Worm (Caenorhabditis elegans): ENCODE results near the gene hxk-3.

hxk-3 gene

ce11 chrIV:1460686-1461085, 36.7 kb upstream of the hxk-3 start, which contains the start of gene col-106:
Gene col-106, minus strand, starts transcription at chrIV:1460786.
- TF ChIP-seq madf-8 (GFP tag; conservative IDR thresholded peaks at IDR 0.05) (no peak), F49E8.2 (tag; optimal IDR thresholded peaks at IDR 0.05; ENCODE audit: insufficient read depth) (no peak), lin-54 (GFP tag; optimal IDR thresholded peaks at IDR 0.05) (no peak), Y53G8AR.9 (GFP tag; conservative IDR thresholded peaks at IDR 0.05) (no peak), ccch-3 (GFP tag; optimal IDR thresholded peaks at IDR 0.05) (no peak), ceh-100 (GFP tag; IDR thresholded peaks at IDR 0.05) (no peak)

ce11 chrIV:1461463-1461862, 36.0 kb upstream of the hxk-3 start:
- no peak for TF ChIP-seq snpc-4 (GFP tag; optimal IDR thresholded peaks at IDR 0.05)
- TF ChIP-seq snpc-4 (tag; optimal IDR thresholded peaks at IDR 0.05): peak in 1 of 4 experiments; percentile 24
- no peak for TF ChIP-seq attf-6 (GFP tag; IDR thresholded peaks at IDR 0.05)

- TF ChIP-seq B0261.1 (tag; optimal IDR thresholded peaks at IDR 0.05): peak; percentile 44
- no peak for TF ChIP-seq ceh-91 (GFP tag; IDR thresholded peaks at IDR 0.05)
- peak; percentile 47 for TF ChIP-seq rpc-1 (optimal IDR thresholded peaks at IDR 0.05)
- peak; percentile 71 for TF ChIP-seq rpc-1 (tag; optimal IDR thresholded peaks at IDR 0.05)
- no peak for TF ChIP-seq Y67H2A.10 (GFP tag; conservative IDR thresholded peaks at IDR 0.05)
- TF ChIP-seq tbp1 (GFP tag; optimal IDR thresholded peaks at IDR 0.05): peak; percentile 77
These were observed 32.0 kb upstream of the hxk-3 start for ce11 chrIV:1465462-1465861.

- peak; percentile 35; the same call in 1 of the 2 replicates for TF ChIP-seq egrh-3 (GFP tag; IDR thresholded peaks at IDR 0.05)
- no peak for TF ChIP-seq snpc-3.4 (tag; optimal IDR thresholded peaks at IDR 0.05)
- peak; percentile 85 for TF ChIP-seq hmg-1.2 (GFP tag; IDR thresholded peaks at IDR 0.05)
These were observed 28.3 kb upstream of the hxk-3 start for ce11 chrIV:1469093-1469492.

ce11 chrIV:1470364-1470763, 27.1 kb upstream of the hxk-3 start:
- TF ChIP-seq egrh-3 (GFP tag; IDR thresholded peaks at IDR 0.05): no peak
- no peak for TF ChIP-seq mel-28 (tag; optimal IDR thresholded peaks at IDR 0.05; ENCODE audit: borderline replicate concordance)
- no peak for TF ChIP-seq rec-8 (tag; optimal IDR thresholded peaks at IDR 0.05)
- TF ChIP-seq rpc-1 (optimal IDR thresholded peaks at IDR 0.05): peak; percentile 39
- TF ChIP-seq rpc-1 (tag; optimal IDR thresholded peaks at IDR 0.05): peak; percentile 68
- TF ChIP-seq tbp1 (GFP tag; optimal IDR thresholded peaks at IDR 0.05): peak; percentile 82
- 0 out of 2 replicates have a peak, but pooled peaks have one; percentile 45 for TF ChIP-seq lin-26 (GFP tag; IDR thresholded peaks at IDR 0.05)
- TF ChIP-seq F33H1.4 (GFP tag; IDR thresholded peaks at IDR 0.05): 0 out of 2 replicates have a peak, but pooled peaks have one; percentile 11
- TF ChIP-seq lin-40 (tag; optimal IDR thresholded peaks at IDR 0.05): no peak
- no peak for TF ChIP-seq F57C9.4 (tag; optimal IDR thresholded peaks at IDR 0.05)
- TF ChIP-seq B0261.1 (tag; optimal IDR thresholded peaks at IDR 0.05): peak; percentile 58

- TF ChIP-seq zfh-2 (GFP tag; conservative IDR thresholded peaks at IDR 0.05) (peak; percentile 55; the same call in 1 of the 2 replicates), attf-6 (GFP tag; IDR thresholded peaks at IDR 0.05) (no peak), F22D6.2 (tag; optimal IDR thresholded peaks at IDR 0.05) (no peak), mcd-1 (GFP tag; IDR thresholded peaks at IDR 0.05) (0 out of 2 replicates have a peak, but pooled peaks have one; percentile 22), hmg-1.2 (GFP tag; IDR thresholded peaks at IDR 0.05) (peak; percentile 91)
These were observed 25.3 kb upstream of the hxk-3 start for ce11 chrIV:1472145-1472544.

- TF ChIP-seq ets-4 (GFP tag; optimal IDR thresholded peaks at IDR 0.05) (no peak), F10E7.11 (tag; optimal IDR thresholded peaks at IDR 0.05) (no peak), B0261.1 (tag; optimal IDR thresholded peaks at IDR 0.05) (no peak), athp-1 (tag; optimal IDR thresholded peaks at IDR 0.05) (no peak), die-1 (tag; optimal IDR thresholded peaks at IDR 0.05) (no peak), dpl-1 (GFP tag; optimal IDR thresholded peaks at IDR 0.05) (no peak), bed-1 (GFP tag; IDR thresholded peaks at IDR 0.05) (no peak), hmg-1.2 (GFP tag; IDR thresholded peaks at IDR 0.05) (no peak), madf-8 (GFP tag; conservative IDR thresholded peaks at IDR 0.05) (no peak)
These were observed 22.4 kb upstream of the hxk-3 start, which contains the start of gene Y77E11A.12 for ce11 chrIV:1475009-1475408. Gene Y77E11A.12, minus strand, starts transcription at chrIV:1475109.

All from whole organism, young adult.